Fruit fly (Drosophila melanogaster) whole organism, adult: ENCODE data around the gene Sema5c.

Experiments
- CG12768 ChIP-seq: fragments of 200-800 bp; sonication (Bioruptor generic); optimal IDR thresholded peaks from 2 replicates; lab custom pipeline; 2017; ENCODE audit warnings: missing biosample characterization, missing genetic modification characterization, mild to moderate bottlenecking, moderate library complexity, missing genetic modification reagents
- CG1620 ChIP-seq: fragments of 200-800 bp; sonication (Bioruptor generic); optimal IDR thresholded peaks from 2 replicates; lab custom pipeline; 2016; ENCODE audit warnings: missing biosample characterization, missing genetic modification characterization
- CG7045 ChIP-seq: fragments of 200-800 bp; sonication (Bioruptor generic); optimal IDR thresholded peaks from 2 replicates; lab custom pipeline; 2017; ENCODE audit warnings: missing biosample characterization, mild to moderate bottlenecking, missing genetic modification characterization
- CG7101 ChIP-seq: fragments of 200-800 bp; sonication (Bioruptor generic); optimal IDR thresholded peaks from 2 replicates; lab custom pipeline; 2018; ENCODE audit warnings: missing biosample characterization, mild to moderate bottlenecking, missing genetic modification characterization, moderate library complexity
- Clk ChIP-seq: fragments of 200-800 bp; sonication (Bioruptor generic); optimal IDR thresholded peaks from 2 replicates; lab custom pipeline; 2017; ENCODE audit warnings: missing biosample characterization, missing genetic modification characterization
- Crg-1 ChIP-seq: fragments of 200-800 bp; sonication (Bioruptor generic); optimal IDR thresholded peaks from 2 replicates; lab custom pipeline; 2016; ENCODE audit warnings: missing biosample characterization, missing genetic modification characterization
- Hr96 ChIP-seq: fragments of 200-800 bp; sonication (Bioruptor generic); optimal IDR thresholded peaks from 2 replicates; lab custom pipeline; 2016; ENCODE audit warnings: missing biosample characterization, missing genetic modification characterization
- bab1 ChIP-seq: fragments of 200-800 bp; sonication (Bioruptor generic); optimal IDR thresholded peaks from 3 replicates; lab custom pipeline; 2019; ENCODE audit warnings: missing biosample characterization, mild to moderate bottlenecking, missing genetic modification characterization, moderate library complexity
- kay ChIP-seq: fragments of 200-800 bp; sonication (Bioruptor generic); peaks from one replicate; lab custom pipeline; 2016; ENCODE audit warnings: missing biosample characterization, missing genetic modification characterization, borderline replicate concordance
- pad ChIP-seq: fragments of 200-800 bp; sonication (Bioruptor generic); optimal IDR thresholded peaks from 3 replicates; lab custom pipeline; 2017; ENCODE audit warnings: missing biosample characterization, missing genetic modification characterization, mild to moderate bottlenecking, moderate library complexity, missing genetic modification reagents
- tj ChIP-seq: fragments of 200-800 bp; sonication (Bioruptor generic); optimal IDR thresholded peaks from 3 replicates; lab custom pipeline; 2017; ENCODE audit warnings: missing biosample characterization, mild to moderate bottlenecking, missing genetic modification characterization, moderate library complexity
- toe ChIP-seq: fragments of 200-800 bp; sonication (Bioruptor generic); optimal IDR thresholded peaks from 2 replicates; lab custom pipeline; 2016; ENCODE audit warnings: missing biosample characterization, missing genetic modification characterization

DNA sequence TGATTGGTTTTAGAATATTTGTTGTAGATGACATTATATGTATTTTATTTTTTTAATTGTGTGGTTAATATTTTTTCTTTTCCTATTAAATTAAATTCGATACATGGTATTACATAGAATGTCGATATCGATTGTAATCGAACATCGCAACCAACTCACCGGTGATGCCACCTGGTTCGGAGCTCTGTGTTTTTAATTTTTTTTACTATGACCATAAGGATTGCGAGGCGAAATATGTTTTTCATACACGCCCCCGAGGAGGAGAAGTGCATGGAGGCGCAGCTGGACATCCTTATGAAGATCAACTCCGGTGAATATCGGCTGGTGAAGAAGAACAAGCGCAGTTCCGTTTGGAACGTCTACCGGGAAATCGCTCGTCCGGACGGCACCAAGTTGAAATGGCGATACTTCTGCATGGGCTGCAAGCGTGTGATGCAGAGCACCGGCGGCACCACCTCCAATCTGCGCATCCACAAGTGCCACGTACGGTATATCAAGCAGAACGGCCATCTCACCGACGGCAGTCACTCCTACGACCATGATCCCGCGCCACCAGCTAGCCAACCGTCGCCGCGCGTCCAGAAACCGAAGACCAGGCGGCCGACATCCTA, 38.4 kb upstream of the Sema5c start, which contains the start of gene CG11560:
- TF ChIP-seq CG7045 (no peak), Crg-1 (no peak), Hr96 (no peak), bab1 (GFP tag; lab: Kevin White, UChicago) (peak; percentile 25), toe (GFP tag; lab: Kevin White, UChicago) (no peak), CG12768 (no peak), tj (GFP tag; lab: Kevin White, UChicago) (no peak), CG7101 (no peak), pad (GFP tag; lab: Kevin White, UChicago) (no peak), CG1620 (no peak), kay (GFP tag; lab: Kevin White, UChicago) (no peak), Clk (no peak)
